Fruit fly (Drosophila melanogaster) whole organism, embryonic: Measurements from ENCODE around the gene CG10702.

Source experiments
- Blimp-1 ChIP-seq: fragments of 200-800 bp; sonication (Bioruptor generic); optimal IDR thresholded peaks from 3 replicates; lab custom pipeline; 2018; ENCODE audit warnings: missing biosample characterization, missing genetic modification characterization, mild to moderate bottlenecking, moderate library complexity, missing genetic modification reagents
- CG10209 ChIP-seq: fragments of 200-800 bp; sonication (Bioruptor generic); optimal IDR thresholded peaks from 3 replicates; lab custom pipeline; 2017; ENCODE audit warnings: missing biosample characterization, mild to moderate bottlenecking, missing genetic modification characterization, missing genetic modification reagents
- CG10366 ChIP-seq: fragments of 200-800 bp; sonication (Bioruptor generic); IDR thresholded peaks from 2 replicates; pipeline ENCODE4 v1.3.6; 2022; ENCODE audit warnings: missing biosample characterization, missing genetic modification characterization
- CG10543 ChIP-seq: fragments of 200-800 bp; sonication (Bioruptor generic); optimal IDR thresholded peaks from 3 replicates; lab custom pipeline; 2017; ENCODE audit warnings: missing biosample characterization, mild to moderate bottlenecking, missing genetic modification characterization, moderate library complexity
- CG11247 ChIP-seq: fragments of 200-800 bp; sonication (Bioruptor generic); IDR thresholded peaks from 2 replicates; pipeline ENCODE4 v1.3.6; 2022; ENCODE audit warnings: missing biosample characterization, missing genetic modification characterization
- CG12219 ChIP-seq: fragments of 200-800 bp; sonication (Bioruptor generic); optimal IDR thresholded peaks from 3 replicates; lab custom pipeline; 2018; ENCODE audit warnings: missing biosample characterization, mild to moderate bottlenecking, missing genetic modification characterization
- CG12744 ChIP-seq: fragments of 200-800 bp; sonication (Bioruptor generic); optimal IDR thresholded peaks from 2 replicates; lab custom pipeline; 2016; ENCODE audit warnings: missing biosample characterization, missing genetic modification characterization
- CG14860 ChIP-seq: fragments of 200-800 bp; sonication (Bioruptor generic); IDR thresholded peaks from 3 replicates; pipeline ENCODE4 v1.3.6; 2022; ENCODE audit warnings: missing biosample characterization, missing genetic modification characterization; ENCODE audit not compliant: partially characterized antibody
- CG1647 ChIP-seq: fragments of 200-800 bp; sonication (Bioruptor generic); optimal IDR thresholded peaks from 3 replicates; lab custom pipeline; 2016; ENCODE audit warnings: missing biosample characterization, missing genetic modification characterization
- CG2199 ChIP-seq: fragments of 200-800 bp; sonication (Bioruptor generic); IDR thresholded peaks from 3 replicates; pipeline ENCODE4 v1.3.6; 2022; ENCODE audit warnings: missing biosample characterization, missing genetic modification characterization
- CG3281 ChIP-seq: fragments of 200-800 bp; sonication (Bioruptor generic); optimal IDR thresholded peaks from 3 replicates; lab custom pipeline; 2017; ENCODE audit warnings: missing biosample characterization, mild to moderate bottlenecking, missing genetic modification characterization
- CG33213 ChIP-seq: fragments of 200-800 bp; sonication (Bioruptor generic); optimal IDR thresholded peaks from 3 replicates; lab custom pipeline; 2016; ENCODE audit warnings: missing biosample characterization, missing genetic modification characterization
- CG4282 ChIP-seq: fragments of 200-800 bp; sonication (Bioruptor generic); optimal IDR thresholded peaks from 2 replicates; lab custom pipeline; 2016; ENCODE audit warnings: missing biosample characterization, missing genetic modification characterization
- CG4617 ChIP-seq: fragments of 200-800 bp; sonication (Bioruptor generic); optimal IDR thresholded peaks from 3 replicates; lab custom pipeline; 2016; ENCODE audit warnings: missing biosample characterization, missing genetic modification characterization, borderline replicate concordance
- CG6791 ChIP-seq: fragments of 200-800 bp; sonication (Bioruptor generic); IDR thresholded peaks from 3 replicates; pipeline ENCODE4 v1.3.6; 2022; ENCODE audit warnings: missing biosample characterization, missing genetic modification characterization; ENCODE audit not compliant: partially characterized antibody
- CG6813 ChIP-seq: fragments of 200-800 bp; sonication (Bioruptor generic); optimal IDR thresholded peaks from 2 replicates; lab custom pipeline; 2017; ENCODE audit warnings: missing biosample characterization, missing genetic modification characterization, mild to moderate bottlenecking, moderate library complexity, missing genetic modification reagents
- CG7928 ChIP-seq: fragments of 200-800 bp; sonication (Bioruptor generic); optimal IDR thresholded peaks from 2 replicates; lab custom pipeline; 2017; ENCODE audit warnings: missing biosample characterization, mild to moderate bottlenecking, missing genetic modification characterization
- CG8281 ChIP-seq: fragments of 200-800 bp; sonication (Bioruptor generic); optimal IDR thresholded peaks from 2 replicates; lab custom pipeline; 2018; ENCODE audit warnings: missing biosample characterization, mild to moderate bottlenecking, missing genetic modification characterization, moderate library complexity
- CG8359 ChIP-seq: fragments of 200-800 bp; sonication (Bioruptor generic); optimal IDR thresholded peaks from 2 replicates; lab custom pipeline; 2017; ENCODE audit warnings: missing biosample characterization, mild to moderate bottlenecking, missing genetic modification characterization, borderline replicate concordance
- CG8924 ChIP-seq: fragments of 200-800 bp; optimal IDR thresholded peaks from 3 replicates; lab custom pipeline; 2019; ENCODE audit warnings: missing biosample characterization, mild to moderate bottlenecking, missing genetic modification characterization, moderate library complexity
- CG8944 ChIP-seq: fragments of 200-800 bp; sonication (Bioruptor generic); optimal IDR thresholded peaks from 3 replicates; lab custom pipeline; 2016; ENCODE audit warnings: missing biosample characterization, missing genetic modification characterization
- Doc3 ChIP-seq: fragments of 200-800 bp; sonication (Bioruptor generic); IDR thresholded peaks from 3 replicates; pipeline ENCODE4 v1.3.6; 2022; ENCODE audit warnings: missing biosample characterization, missing genetic modification characterization; ENCODE audit not compliant: partially characterized antibody
- E2f2 ChIP-seq: fragments of 200-800 bp; sonication (Bioruptor generic); IDR thresholded peaks from 2 replicates; pipeline ENCODE4 v1.3.6; 2022; ENCODE audit warnings: missing biosample characterization, missing genetic modification characterization
- Ets65A ChIP-seq: fragments of 200-800 bp; sonication (Bioruptor generic); peaks from one replicate; lab custom pipeline; 2016; ENCODE audit warnings: missing biosample characterization, missing genetic modification characterization
- Fer1 ChIP-seq: fragments of 200-800 bp; sonication (Bioruptor generic); optimal IDR thresholded peaks from 2 replicates; lab custom pipeline; 2017; ENCODE audit warnings: missing biosample characterization, mild to moderate bottlenecking, missing genetic modification characterization
- HHEX ChIP-seq: fragments of 200-800 bp; sonication (Bioruptor generic); optimal IDR thresholded peaks from 3 replicates; lab custom pipeline; 2017; ENCODE audit warnings: missing biosample characterization, mild to moderate bottlenecking, missing genetic modification characterization, missing genetic modification reagents
- Myb ChIP-seq: fragments of 200-800 bp; sonication (Bioruptor generic); optimal IDR thresholded peaks from 2 replicates; lab custom pipeline; 2016; ENCODE audit warnings: missing biosample characterization, missing genetic modification characterization
- NC2β ChIP-seq: fragments of 200-800 bp; sonication (Bioruptor generic); optimal IDR thresholded peaks from 2 replicates; lab custom pipeline; 2016; ENCODE audit warnings: missing biosample characterization, missing genetic modification characterization
- Oli ChIP-seq: fragments of 200-800 bp; sonication (Bioruptor generic); optimal IDR thresholded peaks from 2 replicates; lab custom pipeline; 2018; ENCODE audit warnings: missing biosample characterization, mild to moderate bottlenecking, missing genetic modification characterization, moderate library complexity
- YL-1 ChIP-seq: fragments of 200-800 bp; sonication (Bioruptor generic); optimal IDR thresholded peaks from 3 replicates; lab custom pipeline; 2017; ENCODE audit warnings: missing biosample characterization, mild to moderate bottlenecking, missing genetic modification characterization
- bab2 ChIP-seq: fragments of 200-800 bp; sonication (Bioruptor generic); optimal IDR thresholded peaks from 2 replicates; lab custom pipeline; 2016; ENCODE audit warnings: missing biosample characterization, missing genetic modification characterization
- bbx ChIP-seq: fragments of 200-800 bp; sonication (Bioruptor generic); IDR thresholded peaks from 2 replicates; pipeline ENCODE4 v1.3.6; 2022; ENCODE audit warnings: missing biosample characterization, missing genetic modification characterization; ENCODE audit not compliant: partially characterized antibody
- bowl ChIP-seq: fragments of 200-800 bp; sonication (Bioruptor generic); IDR thresholded peaks from 2 replicates; pipeline ENCODE4 v1.3.6; 2022; ENCODE audit warnings: missing biosample characterization, missing genetic modification characterization
- chinmo ChIP-seq: fragments of 200-800 bp; sonication (Bioruptor generic); IDR thresholded peaks from 4 replicates; pipeline ENCODE4 v1.3.6; 2022; ENCODE audit warnings: missing biosample characterization, missing genetic modification characterization; ENCODE audit not compliant: partially characterized antibody
- corto ChIP-seq: fragments of 200-800 bp; sonication (Bioruptor generic); optimal IDR thresholded peaks from 2 replicates; lab custom pipeline; 2016; ENCODE audit warnings: missing biosample characterization, mild to moderate bottlenecking, missing genetic modification characterization, moderate library complexity
- cwo ChIP-seq: fragments of 200-800 bp; sonication (Bioruptor generic); optimal IDR thresholded peaks from 3 replicates; lab custom pipeline; 2017; ENCODE audit warnings: missing biosample characterization, missing genetic modification characterization, mild to moderate bottlenecking, moderate library complexity, missing genetic modification reagents
- disco-r ChIP-seq: fragments of 200-800 bp; sonication (Bioruptor generic); optimal IDR thresholded peaks from 2 replicates; lab custom pipeline; 2016; ENCODE audit warnings: missing biosample characterization, missing genetic modification characterization
- dysf ChIP-seq: fragments of 200-800 bp; sonication (Bioruptor generic); IDR thresholded peaks from 3 replicates; pipeline ENCODE4 v1.3.6; 2022; ENCODE audit warnings: missing biosample characterization, missing genetic modification characterization
- en ChIP-seq: fragments of 200-800 bp; sonication (Bioruptor generic); optimal IDR thresholded peaks from 2 replicates; lab custom pipeline; 2016; ENCODE audit warnings: missing biosample characterization, missing genetic modification characterization
- jumu ChIP-seq: fragments of 200-800 bp; sonication (Bioruptor generic); optimal IDR thresholded peaks from 3 replicates; lab custom pipeline; 2016; ENCODE audit warnings: missing biosample characterization, missing genetic modification characterization
- maf-S ChIP-seq: fragments of 200-800 bp; sonication (Bioruptor generic); optimal IDR thresholded peaks from 2 replicates; lab custom pipeline; 2016; ENCODE audit warnings: missing biosample characterization, missing genetic modification characterization
- odd ChIP-seq: fragments of 200-800 bp; sonication (Bioruptor generic); optimal IDR thresholded peaks from 2 replicates; lab custom pipeline; 2017; ENCODE audit warnings: missing biosample characterization, mild to moderate bottlenecking, missing genetic modification characterization
- onecut ChIP-seq: fragments of 200-800 bp; sonication (Bioruptor generic); IDR thresholded peaks from 2 replicates; pipeline ENCODE4 v1.3.6; 2022; ENCODE audit warnings: missing biosample characterization, missing genetic modification characterization
- peb ChIP-seq: fragments of 200-800 bp; sonication (Bioruptor generic); IDR thresholded peaks from 2 replicates; pipeline ENCODE4 v1.3.6; 2022; ENCODE audit warnings: missing biosample characterization, missing genetic modification characterization
- rib ChIP-seq: fragments of 200-800 bp; sonication (Bioruptor generic); IDR thresholded peaks from 2 replicates; pipeline ENCODE4 v1.3.6; 2022; ENCODE audit warnings: missing biosample characterization, missing genetic modification characterization
- run ChIP-seq: fragments of 200-800 bp; sonication (Bioruptor generic); optimal IDR thresholded peaks from 3 replicates; lab custom pipeline; 2018; ENCODE audit warnings: missing biosample characterization, mild to moderate bottlenecking, missing genetic modification characterization
- shn ChIP-seq: fragments of 200-800 bp; sonication (Bioruptor generic); optimal IDR thresholded peaks from 3 replicates; lab custom pipeline; 2016; ENCODE audit warnings: missing biosample characterization, missing genetic modification characterization
- slbo ChIP-seq: fragments of 200-800 bp; sonication (Bioruptor generic); IDR thresholded peaks from 2 replicates; pipeline ENCODE4 v1.3.6; 2022; ENCODE audit warnings: missing biosample characterization, missing genetic modification characterization
- vnd ChIP-seq: fragments of 200-800 bp; sonication (Bioruptor generic); IDR thresholded peaks from 3 replicates; pipeline ENCODE4 v1.3.6; 2022; ENCODE audit warnings: missing biosample characterization, missing genetic modification characterization; ENCODE audit not compliant: partially characterized antibody
- z ChIP-seq: fragments of 200-800 bp; sonication (Bioruptor generic); IDR thresholded peaks from 3 replicates; pipeline ENCODE4 v1.3.6; 2022; ENCODE audit warnings: missing biosample characterization, missing genetic modification characterization
- zen2 ChIP-seq: fragments of 200-800 bp; sonication (Bioruptor generic); IDR thresholded peaks from 3 replicates; pipeline ENCODE4 v1.3.6; 2022; ENCODE audit warnings: missing biosample characterization, missing genetic modification characterization; ENCODE audit not compliant: partially characterized antibody

Gene CG10702

DNA sequence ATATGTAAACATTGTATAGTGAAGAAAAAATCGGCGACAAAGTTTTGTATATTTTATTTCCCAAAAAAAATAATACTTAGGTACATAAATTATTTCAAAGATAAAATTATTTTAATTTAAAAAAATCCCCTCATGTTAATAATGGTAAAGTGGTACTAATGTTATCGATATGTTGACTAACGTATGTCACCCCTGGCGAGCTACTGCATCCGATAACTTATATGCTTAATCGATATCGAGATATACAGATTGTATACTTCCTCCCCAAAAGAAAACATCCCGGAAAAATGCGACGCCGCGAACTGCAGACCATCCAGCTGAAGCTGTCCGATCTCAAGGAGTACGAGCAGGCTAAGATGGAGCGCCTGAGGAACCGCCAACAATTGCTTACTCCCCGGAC lies 4.9 kb downstream of the CG10702 start, which contains the start of gene CG17343 (continued):
- TF ChIP-seq chinmo (GFP tag; lab: Robert Waterston, UW) (peak; percentile 93; the same call in 3 of the 4 replicates), CG12219 (GFP tag; lab: Kevin White, UChicago) (no peak), CG1647 (GFP tag; lab: Kevin White, UChicago) (no peak), CG8924 (tag; lab: Kevin White, UChicago) (no peak), CG33213 (no peak), rib (no peak), corto (no peak), bowl (GFP tag; lab: Robert Waterston, UW) (no peak), CG7928 (GFP tag; lab: Kevin White, UChicago) (peak; percentile 81), CG8359 (GFP tag; lab: Kevin White, UChicago) (no peak), CG2199 (no peak), run (tag; lab: Kevin White, UChicago) (no peak), NC2β (GFP tag; lab: Kevin White, UChicago) (no peak), CG3281 (no peak), shn (GFP tag; lab: Kevin White, UChicago) (no peak), odd (no peak), CG6791 (GFP tag; lab: Robert Waterston, UW) (peak; percentile 98), Ets65A (no peak), CG10366 (GFP tag; lab: Robert Waterston, UW) (no peak), Doc3 (peak; percentile 77), CG14860 (GFP tag; lab: Robert Waterston, UW) (peak; percentile 94), vnd (GFP tag; lab: Robert Waterston, UW) (peak; percentile 90), disco-r (GFP tag; lab: Kevin White, UChicago) (no peak), maf-S (GFP tag; lab: Kevin White, UChicago) (no peak), YL-1 (peak; percentile 74), CG6813 (GFP tag; lab: Kevin White, UChicago) (no peak), E2f2 (GFP tag; lab: Robert Waterston, UW) (peak; percentile 53), zen2 (peak; percentile 98), Fer1 (no peak), CG12744 (GFP tag; lab: Kevin White, UChicago) (no peak), dysf (no peak), slbo (GFP tag; lab: Robert Waterston, UW) (no peak), CG10209 (GFP tag; lab: Kevin White, UChicago) (no peak), CG4282 (GFP tag; lab: Kevin White, UChicago) (no peak), z (GFP tag; lab: Robert Waterston, UW) (no peak), bbx (GFP tag; lab: Robert Waterston, UW) (peak; percentile 95), CG11247 (no peak), cwo (GFP tag; lab: Kevin White, UChicago) (no peak), Oli (tag; lab: Kevin White, UChicago) (no peak), CG4617 (GFP tag; lab: Kevin White, UChicago) (peak; percentile 41), onecut (GFP tag; lab: Robert Waterston, UW) (peak; percentile 21; the same call in 1 of the 2 replicates), CG10543 (GFP tag; lab: Kevin White, UChicago) (no peak), bab2 (GFP tag; lab: Kevin White, UChicago) (no peak), jumu (GFP tag; lab: Kevin White, UChicago) (no peak), Myb (peak; percentile 33), CG8281 (tag; lab: Kevin White, UChicago) (no peak), CG8944 (GFP tag; lab: Kevin White, UChicago) (no peak), en (GFP tag; lab: Kevin White, UChicago) (no peak), Blimp-1 (GFP tag; lab: Kevin White, UChicago) (no peak), peb (GFP tag; lab: Robert Waterston, UW) (no peak), HHEX (GFP tag; lab: Kevin White, UChicago) (no peak)
